Fruit fly (Drosophila melanogaster) whole organism, prepupa: ENCODE data around the gene CG1737.

ENCODE experiments used
- Blimp-1 ChIP-seq: fragments of 200-800 bp; sonication (Bioruptor generic); optimal IDR thresholded peaks from 3 replicates; lab custom pipeline; 2017; ENCODE audit warnings: missing biosample characterization, missing genetic modification characterization, mild to moderate bottlenecking, moderate library complexity, missing genetic modification reagents
- CG10631 ChIP-seq: fragments of 200-800 bp; sonication (Bioruptor generic); optimal IDR thresholded peaks from 2 replicates; lab custom pipeline; 2016; ENCODE audit warnings: missing biosample characterization, missing genetic modification characterization
- CG15336 ChIP-seq: fragments of 200-800 bp; sonication (Bioruptor generic); IDR thresholded peaks from 2 replicates; pipeline ENCODE4 v1.3.6; 2022; ENCODE audit warnings: missing biosample characterization, missing genetic modification characterization
- CG16779 ChIP-seq: fragments of 200-800 bp; sonication (Bioruptor generic); optimal IDR thresholded peaks from 3 replicates; lab custom pipeline; 2017; ENCODE audit warnings: missing biosample characterization, mild to moderate bottlenecking, missing genetic modification characterization
- CG31627 ChIP-seq: fragments of 200-800 bp; sonication (Bioruptor generic); optimal IDR thresholded peaks from 3 replicates; lab custom pipeline; 2016; ENCODE audit warnings: missing biosample characterization, missing genetic modification characterization
- CG32006 ChIP-seq: fragments of 200-800 bp; sonication (Bioruptor generic); optimal IDR thresholded peaks from 3 replicates; lab custom pipeline; 2017; ENCODE audit warnings: missing biosample characterization, mild to moderate bottlenecking, missing genetic modification characterization
- CG3919 ChIP-seq: fragments of 200-800 bp; sonication (Bioruptor generic); optimal IDR thresholded peaks from 3 replicates; lab custom pipeline; 2016; ENCODE audit warnings: missing biosample characterization, missing genetic modification characterization
- CG4318 ChIP-seq: fragments of 200-800 bp; sonication (Bioruptor generic); optimal IDR thresholded peaks from 3 replicates; lab custom pipeline; 2017; ENCODE audit warnings: missing biosample characterization, mild to moderate bottlenecking, missing genetic modification characterization
- CG6163 ChIP-seq: fragments of 200-800 bp; sonication (Bioruptor generic); IDR thresholded peaks from 3 replicates; pipeline ENCODE4 v1.3.6; 2022; ENCODE audit warnings: missing biosample characterization, missing genetic modification characterization
- CG6276 ChIP-seq: fragments of 200-800 bp; sonication (Bioruptor generic); optimal IDR thresholded peaks from 2 replicates; lab custom pipeline; 2017; ENCODE audit warnings: missing biosample characterization, mild to moderate bottlenecking, missing genetic modification characterization
- CG6808 ChIP-seq: fragments of 200-800 bp; sonication (Bioruptor generic); optimal IDR thresholded peaks from 3 replicates; lab custom pipeline; 2017; ENCODE audit warnings: missing biosample characterization, missing genetic modification characterization, mild to moderate bottlenecking, moderate library complexity, missing genetic modification reagents
- CG6854 ChIP-seq: fragments of 200-800 bp; sonication (Bioruptor generic); optimal IDR thresholded peaks from 2 replicates; lab custom pipeline; 2017; ENCODE audit warnings: missing biosample characterization, mild to moderate bottlenecking, missing genetic modification characterization
- CG8319 ChIP-seq: fragments of 200-800 bp; sonication (Bioruptor generic); optimal IDR thresholded peaks from 3 replicates; lab custom pipeline; 2016; ENCODE audit warnings: missing biosample characterization, missing genetic modification characterization
- CG8632 ChIP-seq: fragments of 200-800 bp; sonication (Bioruptor generic); optimal IDR thresholded peaks from 3 replicates; lab custom pipeline; 2016; ENCODE audit warnings: missing biosample characterization, missing genetic modification characterization
- Eip75B ChIP-seq: fragments of 200-800 bp; sonication (Bioruptor generic); optimal IDR thresholded peaks from 3 replicates; lab custom pipeline; 2016; ENCODE audit warnings: missing biosample characterization, missing genetic modification characterization
- Eip78C ChIP-seq: fragments of 200-800 bp; sonication (Bioruptor generic); peaks from one replicate; lab custom pipeline; 2016; ENCODE audit warnings: missing biosample characterization, missing genetic modification characterization
- Eip93F ChIP-seq: fragments of 200-800 bp; sonication (Bioruptor generic); optimal IDR thresholded peaks from 2 replicates; lab custom pipeline; 2016; ENCODE audit warnings: missing biosample characterization, mild to moderate bottlenecking, missing genetic modification characterization
- Ets96B ChIP-seq: fragments of 200-800 bp; optimal IDR thresholded peaks from 2 replicates; lab custom pipeline; 2019; ENCODE audit warnings: missing biosample characterization, mild to moderate bottlenecking, missing genetic modification characterization, moderate library complexity
- Gug ChIP-seq: fragments of 200-800 bp; sonication (Bioruptor generic); IDR thresholded peaks from 2 replicates; pipeline ENCODE4 v1.3.6; 2022; ENCODE audit warnings: missing biosample characterization, missing genetic modification characterization
- Hr4 ChIP-seq: fragments of 200-800 bp; sonication (Bioruptor generic); optimal IDR thresholded peaks from 3 replicates; lab custom pipeline; 2016; ENCODE audit warnings: missing biosample characterization, missing genetic modification characterization
- OdsH ChIP-seq: fragments of 200-800 bp; sonication (Bioruptor generic); optimal IDR thresholded peaks from 3 replicates; lab custom pipeline; 2016; ENCODE audit warnings: missing biosample characterization, missing genetic modification characterization
- Sox102F ChIP-seq: fragments of 200-800 bp; sonication (Bioruptor generic); optimal IDR thresholded peaks from 2 replicates; lab custom pipeline; 2016; ENCODE audit warnings: missing biosample characterization, mild to moderate bottlenecking, missing genetic modification characterization
- Sox15 ChIP-seq: fragments of 200-800 bp; sonication (Bioruptor generic); optimal IDR thresholded peaks from 3 replicates; lab custom pipeline; 2016; ENCODE audit warnings: missing biosample characterization, missing genetic modification characterization
- acj6 ChIP-seq: fragments of 200-800 bp; sonication (Bioruptor generic); optimal IDR thresholded peaks from 3 replicates; lab custom pipeline; 2016; ENCODE audit warnings: missing biosample characterization, missing genetic modification characterization
- cyc ChIP-seq: fragments of 200-800 bp; sonication (Bioruptor generic); optimal IDR thresholded peaks from 3 replicates; lab custom pipeline; 2016; ENCODE audit warnings: missing biosample characterization, missing genetic modification characterization
- dac ChIP-seq: fragments of 200-800 bp; sonication (Bioruptor generic); optimal IDR thresholded peaks from 2 replicates; lab custom pipeline; 2017; ENCODE audit warnings: missing biosample characterization, mild to moderate bottlenecking, missing genetic modification characterization
- esn ChIP-seq: fragments of 200-800 bp; sonication (Bioruptor generic); optimal IDR thresholded peaks from 2 replicates; lab custom pipeline; 2016; ENCODE audit warnings: missing biosample characterization, mild to moderate bottlenecking, missing genetic modification characterization, moderate library complexity
- fd85E ChIP-seq: fragments of 200-800 bp; sonication (Bioruptor generic); optimal IDR thresholded peaks from 3 replicates; lab custom pipeline; 2016; ENCODE audit warnings: missing biosample characterization, missing genetic modification characterization
- fkh ChIP-seq: fragments of 200-800 bp; sonication (Bioruptor generic); optimal IDR thresholded peaks from 3 replicates; lab custom pipeline; 2017; ENCODE audit warnings: missing biosample characterization, mild to moderate bottlenecking, missing genetic modification characterization, moderate library complexity
- spab ChIP-seq: fragments of 200-800 bp; sonication (Bioruptor generic); optimal IDR thresholded peaks from 2 replicates; lab custom pipeline; 2017; ENCODE audit warnings: missing biosample characterization, mild to moderate bottlenecking, missing genetic modification characterization, missing genetic modification reagents
- vri ChIP-seq: fragments of 200-800 bp; sonication (Bioruptor generic); optimal IDR thresholded peaks from 3 replicates; lab custom pipeline; 2016; ENCODE audit warnings: missing biosample characterization, mild to moderate bottlenecking, missing genetic modification characterization

CG1737 gene

dm6 chrX:11390625-11391363 is 40.4 kb downstream of the CG1737 start (continued):
- peak; percentile 46 for TF ChIP-seq Sox102F (GFP tag; lab: Kevin White, UChicago)
- TF ChIP-seq acj6 (GFP tag; lab: Kevin White, UChicago) = peak; percentile 53
- TF ChIP-seq OdsH = peak; percentile 63
- peak; percentile 56 for TF ChIP-seq CG4318 (GFP tag; lab: Kevin White, UChicago)
- peak; percentile 31 for TF ChIP-seq CG8632
- peak; percentile 55 for TF ChIP-seq Ets96B (tag; lab: Kevin White, UChicago)
- peak; percentile 75 for TF ChIP-seq Hr4 (GFP tag; lab: Kevin White, UChicago)
- TF ChIP-seq CG8319 (GFP tag; lab: Kevin White, UChicago) = peak; percentile 24
- no peak for TF ChIP-seq vri
- no peak for TF ChIP-seq CG6854 (GFP tag; lab: Kevin White, UChicago)
- TF ChIP-seq, all 60 proteins: peak for 51

dm6 chrX:11391364-11391915 is 41.0 kb downstream of the CG1737 start:
- TF ChIP-seq CG6163 (peak; percentile 26; the same call in 1 of the 3 replicates), dac (GFP tag; lab: Kevin White, UChicago) (no peak), Gug (peak; percentile 24; the same call in 1 of the 2 replicates)

DNA sequence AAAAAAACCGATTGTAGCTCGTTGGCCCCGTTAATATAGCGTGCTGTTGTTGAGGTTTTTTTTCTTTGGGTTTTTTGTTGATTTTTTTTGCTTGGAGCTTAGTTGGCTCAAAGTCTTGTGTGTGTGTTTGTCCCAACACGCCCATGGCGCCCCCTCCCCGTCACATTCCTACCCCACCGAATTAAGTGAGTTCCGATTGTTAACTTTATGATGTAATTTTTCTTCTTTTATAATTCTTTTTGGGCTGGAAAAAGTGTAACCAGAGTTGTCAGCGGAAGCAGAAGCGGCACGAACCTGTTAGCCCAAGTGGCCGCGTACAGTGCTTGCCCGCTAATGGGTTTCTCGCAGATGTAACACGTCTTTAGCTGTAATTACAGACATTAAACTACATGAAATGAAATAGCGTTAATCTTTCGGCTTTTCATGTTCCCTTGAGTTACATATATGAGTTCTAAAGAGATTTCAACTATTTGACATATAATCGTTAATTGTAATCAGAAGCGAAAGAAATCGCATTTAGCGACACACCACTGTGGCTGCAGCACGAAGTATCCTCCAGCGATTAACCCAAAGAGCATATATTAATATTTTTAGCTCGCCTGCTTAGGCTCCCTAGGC is 42.7 kb downstream of the CG1737 start:
- TF ChIP-seq CG10631 (GFP tag; lab: Kevin White, UChicago) (peak; percentile 9), Ets96B (tag; lab: Kevin White, UChicago) (no peak), fkh (GFP tag; lab: Kevin White, UChicago) (peak; percentile 18), esn (GFP tag; lab: Kevin White, UChicago) (peak; percentile 23), Eip75B (GFP tag; lab: Kevin White, UChicago) (no peak), spab (GFP tag; lab: Kevin White, UChicago) (no peak), Eip78C (peak; percentile 63), CG16779 (tag; lab: Kevin White, UChicago) (no peak), cyc (peak; percentile 16), Eip93F (no peak), CG31627 (peak; percentile 22), CG15336 (GFP tag; lab: Robert Waterston, UW) (0 out of 2 replicates have a peak, but pooled peaks have one; percentile 6)

dm6 chrX:11404247-11404646 is 53.8 kb downstream of the CG1737 start:
- no peak for TF ChIP-seq CG6808
- no peak for TF ChIP-seq fd85E (GFP tag; lab: Kevin White, UChicago)
- TF ChIP-seq CG3919 (GFP tag; lab: Kevin White, UChicago) = no peak
- no peak for TF ChIP-seq Blimp-1 (GFP tag; lab: Kevin White, UChicago)
- no peak for TF ChIP-seq CG6276 (GFP tag; lab: Kevin White, UChicago)
- no peak for TF ChIP-seq CG32006 (GFP tag; lab: Kevin White, UChicago)
- TF ChIP-seq CG8632 = no peak
- no peak for TF ChIP-seq Sox15 (GFP tag; lab: Kevin White, UChicago)
